Comparison of ENCODE assay signal across 6 fruit fly cellular contexts in genomic region chr3R:12442601-12443533, dm6.
TF ChIP-seq lines count a peak whose summit lies in the region.

No protein-coding gene starts in this region.

- no peak for TF ChIP-seq CTCF in whole organism, embryonic (GFP tag; optimal IDR thresholded peaks at IDR 0.05; lab: Kevin White, UChicago)

TF ChIP-seq in whole organism, 6 proteins besides CTCF, POLR2A, EP300 and RAD21:
- TF ChIP-seq psq (optimal IDR thresholded peaks at IDR 0.05; lab: Kevin White, UChicago): no peak
- peak; percentile 7 for TF ChIP-seq CG8478 (optimal IDR thresholded peaks at IDR 0.05; lab: Kevin White, UChicago)

TF ChIP-seq in whole organism, adult, 20 proteins besides CTCF, POLR2A, EP300 and RAD21:
- TF ChIP-seq kay (GFP tag; lab: Kevin White, UChicago; ENCODE audit: borderline replicate concordance): peak; percentile 77
- peak; percentile 65 for TF ChIP-seq Hr96 (GFP tag; optimal IDR thresholded peaks at IDR 0.05; lab: Kevin White, UChicago)
- peak; percentile 48 for TF ChIP-seq CG1620 (GFP tag; optimal IDR thresholded peaks at IDR 0.05; lab: Kevin White, UChicago)
- peak; percentile 71 for TF ChIP-seq CG11617 (GFP tag; optimal IDR thresholded peaks at IDR 0.05; lab: Kevin White, UChicago)
- TF ChIP-seq toe (GFP tag; optimal IDR thresholded peaks at IDR 0.05; lab: Kevin White, UChicago): peak; percentile 37
- peak; percentile 47 for TF ChIP-seq Mnt (GFP tag; optimal IDR thresholded peaks at IDR 0.05; lab: Kevin White, UChicago)
- peak; percentile 82 for TF ChIP-seq CG33017 (tag; optimal IDR thresholded peaks at IDR 0.05; lab: Kevin White, UChicago)
- TF ChIP-seq CG14711 (tag; optimal IDR thresholded peaks at IDR 0.05; lab: Kevin White, UChicago): peak; percentile 81
- TF ChIP-seq Crg-1 (GFP tag; optimal IDR thresholded peaks at IDR 0.05; lab: Kevin White, UChicago): no peak
- no peak for TF ChIP-seq CG5204 (GFP tag; optimal IDR thresholded peaks at IDR 0.05; lab: Kevin White, UChicago)
- no peak for TF ChIP-seq cic (GFP tag; optimal IDR thresholded peaks at IDR 0.05; lab: Kevin White, UChicago)
- peak; percentile 85 for TF ChIP-seq CG7101 (tag; optimal IDR thresholded peaks at IDR 0.05; lab: Kevin White, UChicago)
- peak; percentile 85 for TF ChIP-seq bab1 (GFP tag; optimal IDR thresholded peaks at IDR 0.05; lab: Kevin White, UChicago)
- peak; percentile 83 for TF ChIP-seq tj (GFP tag; optimal IDR thresholded peaks at IDR 0.05; lab: Kevin White, UChicago)
- peak; percentile 78 for TF ChIP-seq CG7045 (GFP tag; optimal IDR thresholded peaks at IDR 0.05; lab: Kevin White, UChicago)
- peak; percentile 51 for TF ChIP-seq pad (GFP tag; optimal IDR thresholded peaks at IDR 0.05; lab: Kevin White, UChicago)
- no peak for TF ChIP-seq CG12768 (GFP tag; optimal IDR thresholded peaks at IDR 0.05; lab: Kevin White, UChicago)
- peak; percentile 59 for TF ChIP-seq ovo (GFP tag; optimal IDR thresholded peaks at IDR 0.05; lab: Kevin White, UChicago)
TF ChIP-seq in whole organism, adult: peak in this region for 14.

TF ChIP-seq in whole organism, embryonic, 481 proteins besides CTCF, POLR2A, EP300 and RAD21 (continues in another document):
- TF ChIP-seq insv (GFP tag; optimal IDR thresholded peaks at IDR 0.05; lab: Kevin White, UChicago) (no peak), CG10267 (tag; optimal IDR thresholded peaks at IDR 0.05; lab: Kevin White, UChicago) (no peak), pum (GFP tag; optimal IDR thresholded peaks at IDR 0.05; lab: Kevin White, UChicago) (no peak), CoRest (tag; optimal IDR thresholded peaks at IDR 0.05; lab: Kevin White, UChicago) (peak; percentile 58), CG14860 (GFP tag; IDR thresholded peaks at IDR 0.05; lab: Robert Waterston, UW; ENCODE audit: partially characterized antibody) (no peak), CG11696 (GFP tag; IDR thresholded peaks at IDR 0.05; lab: Robert Waterston, UW) (no peak), sna (GFP tag; IDR thresholded peaks at IDR 0.05; lab: Robert Waterston, UW; ENCODE audit: partially characterized antibody) (no peak), NK7.1 (GFP tag; optimal IDR thresholded peaks at IDR 0.05; lab: Kevin White, UChicago) (no peak), CG16863 (GFP tag; optimal IDR thresholded peaks at IDR 0.05; lab: Kevin White, UChicago) (no peak), corto (GFP tag; optimal IDR thresholded peaks at IDR 0.05; lab: Kevin White, UChicago) (peak; percentile 50), CG10565 (GFP tag; optimal IDR thresholded peaks at IDR 0.05; lab: Kevin White, UChicago) (no peak), org-1 (GFP tag; optimal IDR thresholded peaks at IDR 0.05; lab: Kevin White, UChicago) (peak; percentile 3), ATbp (GFP tag; optimal IDR thresholded peaks at IDR 0.05; lab: Kevin White, UChicago) (no peak), CG10321 (GFP tag; IDR thresholded peaks at IDR 0.05; lab: Robert Waterston, UW) (peak; percentile 76), CG10431 (GFP tag; optimal IDR thresholded peaks at IDR 0.05; lab: Kevin White, UChicago) (no peak), br (optimal IDR thresholded peaks at IDR 0.05; lab: Kevin White, UChicago) (no peak), CG12942 (GFP tag; optimal IDR thresholded peaks at IDR 0.05; lab: Kevin White, UChicago) (no peak), CG15073 (GFP tag; optimal IDR thresholded peaks at IDR 0.05; lab: Kevin White, UChicago) (no peak)

TF ChIP-seq in whole organism, prepupa, 60 proteins besides CTCF, POLR2A, EP300 and RAD21 (continues in another document):
- TF ChIP-seq Sox102F (GFP tag; optimal IDR thresholded peaks at IDR 0.05; lab: Kevin White, UChicago) (peak; percentile 31), salr (GFP tag; optimal IDR thresholded peaks at IDR 0.05; lab: Kevin White, UChicago) (peak in 1 of 2 experiments; percentile 57), dsx (GFP tag; optimal IDR thresholded peaks at IDR 0.05; lab: Kevin White, UChicago; ENCODE audit: poor library complexity, severe bottlenecking) (peak; percentile 88), eg (GFP tag; IDR thresholded peaks at IDR 0.05; lab: Robert Waterston, UW) (peak; percentile 60; the same call in 1 of the 3 replicates), topi (GFP tag; optimal IDR thresholded peaks at IDR 0.05; lab: Kevin White, UChicago) (peak; percentile 50), ss (GFP tag; optimal IDR thresholded peaks at IDR 0.05; lab: Kevin White, UChicago) (peak; percentile 11 to 41), Sox15 (GFP tag; optimal IDR thresholded peaks at IDR 0.05; lab: Kevin White, UChicago) (no peak), CG10631 (GFP tag; optimal IDR thresholded peaks at IDR 0.05; lab: Kevin White, UChicago) (peak; percentile 45), CG31627 (GFP tag; optimal IDR thresholded peaks at IDR 0.05; lab: Kevin White, UChicago) (peak; percentile 27), CG6854 (GFP tag; optimal IDR thresholded peaks at IDR 0.05; lab: Kevin White, UChicago) (peak; percentile 42), CG6276 (GFP tag; optimal IDR thresholded peaks at IDR 0.05; lab: Kevin White, UChicago) (peak; percentile 65), Smox (GFP tag; optimal IDR thresholded peaks at IDR 0.05; lab: Kevin White, UChicago) (peak; percentile 17), CG3919 (GFP tag; optimal IDR thresholded peaks at IDR 0.05; lab: Kevin White, UChicago) (peak; percentile 56), CG34406 (GFP tag; optimal IDR thresholded peaks at IDR 0.05; lab: Kevin White, UChicago) (peak; percentile 42), CG16779 (tag; optimal IDR thresholded peaks at IDR 0.05; lab: Kevin White, UChicago) (no peak), Sox14 (GFP tag; optimal IDR thresholded peaks at IDR 0.05; lab: Kevin White, UChicago) (peak; percentile 39), Hr4 (GFP tag; optimal IDR thresholded peaks at IDR 0.05; lab: Kevin White, UChicago) (peak; percentile 67), Hr38 (GFP tag; optimal IDR thresholded peaks at IDR 0.05; lab: Kevin White, UChicago) (no peak)

TF ChIP-seq in whole organism, pupa, 21 proteins besides CTCF, POLR2A, EP300 and RAD21 (continues in another document):
- TF ChIP-seq CG34367 (tag; optimal IDR thresholded peaks at IDR 0.05; lab: Kevin White, UChicago) (no peak), Snoo (tag; optimal IDR thresholded peaks at IDR 0.05; lab: Kevin White, UChicago) (no peak), CG15710 (tag; optimal IDR thresholded peaks at IDR 0.05; lab: Kevin White, UChicago) (peak; percentile 28), EcR (GFP tag; optimal IDR thresholded peaks at IDR 0.05; lab: Kevin White, UChicago) (peak; percentile 62), fd96Ca (GFP tag; IDR thresholded peaks at IDR 0.05; lab: Robert Waterston, UW) (no peak; the same call in 2 of the 3 replicates), CG17806 (tag; optimal IDR thresholded peaks at IDR 0.05; lab: Kevin White, UChicago) (peak; percentile 46), CG32121 (GFP tag; IDR thresholded peaks at IDR 0.05; lab: Robert Waterston, UW) (peak; percentile 57; the same call in 1 of the 2 replicates), Pif1B (GFP tag; optimal IDR thresholded peaks at IDR 0.05; lab: Kevin White, UChicago) (peak; percentile 0), D1 (tag; optimal IDR thresholded peaks at IDR 0.05; lab: Kevin White, UChicago) (peak; percentile 45), CG9948 (tag; optimal IDR thresholded peaks at IDR 0.05; lab: Kevin White, UChicago) (peak; percentile 55), Ets98B (GFP tag; IDR thresholded peaks at IDR 0.05; lab: Robert Waterston, UW) (no peak), CG12605 (GFP tag; IDR thresholded peaks at IDR 0.05; lab: Robert Waterston, UW) (peak; percentile 55), CG8301 (tag; optimal IDR thresholded peaks at IDR 0.05; lab: Kevin White, UChicago) (peak; percentile 70), rn (GFP tag; IDR thresholded peaks at IDR 0.05; lab: Robert Waterston, UW) (no peak), gl (tag; optimal IDR thresholded peaks at IDR 0.05; lab: Kevin White, UChicago) (peak; percentile 22), CG4496 (GFP tag; IDR thresholded peaks at IDR 0.05; lab: Robert Waterston, UW) (peak; percentile 61; the same call in 2 of the 3 replicates), Pif1A (GFP tag; optimal IDR thresholded peaks at IDR 0.05; lab: Kevin White, UChicago) (peak; percentile 55), CG14655 (GFP tag; optimal IDR thresholded peaks at IDR 0.05; lab: Kevin White, UChicago) (peak; percentile 76), CG13204 (GFP tag; optimal IDR thresholded peaks at IDR 0.05; lab: Kevin White, UChicago) (no peak), CG10348 (GFP tag; IDR thresholded peaks at IDR 0.05; lab: Robert Waterston, UW) (no peak)

TF ChIP-seq in whole organism, wandering third instar larva, 38 proteins besides CTCF, POLR2A, EP300 and RAD21 (continues in another document):
- TF ChIP-seq sv (GFP tag; optimal IDR thresholded peaks at IDR 0.05; lab: Kevin White, UChicago) (no peak), br (GFP tag; optimal IDR thresholded peaks at IDR 0.05; lab: Kevin White, UChicago) (peak; percentile 64), fru (GFP tag; optimal IDR thresholded peaks at IDR 0.05; lab: Kevin White, UChicago) (peak; percentile 77), Vsx2 (GFP tag; optimal IDR thresholded peaks at IDR 0.05; lab: Kevin White, UChicago; ENCODE audit: partially characterized antibody) (no peak), sage (GFP tag; optimal IDR thresholded peaks at IDR 0.05; lab: Kevin White, UChicago) (no peak), OdsH (GFP tag; optimal IDR thresholded peaks at IDR 0.05; lab: Kevin White, UChicago) (peak; percentile 83), h (GFP tag; optimal IDR thresholded peaks at IDR 0.05; lab: Kevin White, UChicago) (peak; percentile 90), rgr (GFP tag; optimal IDR thresholded peaks at IDR 0.05; lab: Kevin White, UChicago) (peak; percentile 82), ey (GFP tag; optimal IDR thresholded peaks at IDR 0.05; lab: Kevin White, UChicago) (peak; percentile 68), Dfd (GFP tag; optimal IDR thresholded peaks at IDR 0.05; lab: Kevin White, UChicago) (no peak), Hr83 (GFP tag; optimal IDR thresholded peaks at IDR 0.05; lab: Kevin White, UChicago; ENCODE audit: poor library complexity, severe bottlenecking) (peak; percentile 56), psq (GFP tag; optimal IDR thresholded peaks at IDR 0.05; lab: Kevin White, UChicago) (peak; percentile 72), Abd-B (GFP tag; optimal IDR thresholded peaks at IDR 0.05; lab: Kevin White, UChicago) (no peak), HLH106 (tag; optimal IDR thresholded peaks at IDR 0.05; lab: Kevin White, UChicago) (peak; percentile 79), woc (GFP tag; optimal IDR thresholded peaks at IDR 0.05; lab: Kevin White, UChicago) (peak; percentile 37), N (GFP tag; optimal IDR thresholded peaks at IDR 0.05; lab: Kevin White, UChicago) (no peak), GATAd (GFP tag; optimal IDR thresholded peaks at IDR 0.05; lab: Kevin White, UChicago) (no peak), Dif (GFP tag; optimal IDR thresholded peaks at IDR 0.05; lab: Kevin White, UChicago; ENCODE audit: partially characterized antibody) (peak; percentile 11), Myc (optimal IDR thresholded peaks at IDR 0.05; lab: Kevin White, UChicago) (no peak), CrebA (GFP tag; optimal IDR thresholded peaks at IDR 0.05; lab: Kevin White, UChicago; ENCODE audit: borderline replicate concordance) (no peak), brk (GFP tag; optimal IDR thresholded peaks at IDR 0.05; lab: Kevin White, UChicago) (peak; percentile 78), Rel (GFP tag; optimal IDR thresholded peaks at IDR 0.05; lab: Kevin White, UChicago) (no peak), Rel (tag; optimal IDR thresholded peaks at IDR 0.05; lab: Kevin White, UChicago) (no peak)
